Worm (Caenorhabditis elegans): ENCODE measurements around the gene msp-65.
A peak's percentile ranks its signal among the peaks of the same experiment; 100 is the strongest.
"Not testable (repeated sequence)": the region's sequence is repeated elsewhere in the genome, so short reads cannot be mapped to it uniquely, and the experiment has no call there.

msp-65 gene

ce11 chrIV:5313011-5313410 is 3.3 kb upstream of the msp-65 start, which contains the start of the genes msp-59 and ZK354.2:
Gene msp-59, minus strand, starts transcription at chrIV:5313111.
Gene ZK354.2, plus strand, starts transcription at chrIV:5313405.
- TF ChIP-seq hmg-1.1 (GFP tag; IDR thresholded peaks at IDR 0.05); nhr-10 (tag; optimal IDR thresholded peaks at IDR 0.05); skn-1 (tag; optimal IDR thresholded peaks at IDR 0.05): not testable (repeated sequence)

ce11 chrIV:5317106-5317505 is 783 bp downstream of the msp-65 start:
- no peak for TF ChIP-seq cey-2 (tag; optimal IDR thresholded peaks at IDR 0.05; ENCODE audit: borderline replicate concordance, insufficient read depth)
- TF ChIP-seq arid-1 (GFP tag; conservative IDR thresholded peaks at IDR 0.05) = 0 out of 2 replicates have a peak, but pooled peaks have one; percentile 18
- TF ChIP-seq nhr-25 (tag; optimal IDR thresholded peaks at IDR 0.05; ENCODE audit: borderline replicate concordance, insufficient read depth) = peak; percentile 22
- peak; percentile 25; the same call in 1 of the 2 replicates for TF ChIP-seq nhr-42 (GFP tag; IDR thresholded peaks at IDR 0.05)
- no peak for TF ChIP-seq gei-8 (GFP tag; optimal IDR thresholded peaks at IDR 0.05)
- peak; percentile 99 for TF ChIP-seq snpc-1.2 (GFP tag; IDR thresholded peaks at IDR 0.05)
- no peak for TF ChIP-seq F10B5.3 (tag; optimal IDR thresholded peaks at IDR 0.05)
- TF ChIP-seq ceh-62 (tag; optimal IDR thresholded peaks at IDR 0.05) = no peak
- TF ChIP-seq T26A8.4 (GFP tag; IDR thresholded peaks at IDR 0.05) = peak; percentile 80
- peak; percentile 69 for TF ChIP-seq duxl-1 (tag; optimal IDR thresholded peaks at IDR 0.05; ENCODE audit: poor library complexity)
- TF ChIP-seq nhr-102 (tag; optimal IDR thresholded peaks at IDR 0.05) = peak; percentile 72
- TF ChIP-seq lin-38 (GFP tag; IDR thresholded peaks at IDR 0.05) = peak; percentile 54
- TF ChIP-seq hlh-30 (tag; optimal IDR thresholded peaks at IDR 0.05; ENCODE audit: insufficient read depth) = peak; percentile 31
- TF ChIP-seq nhr-6 (tag; optimal IDR thresholded peaks at IDR 0.05) = no peak
- TF ChIP-seq dve-1 (tag; optimal IDR thresholded peaks at IDR 0.05; ENCODE audit: insufficient read depth) = peak; percentile 70
- no peak for TF ChIP-seq daf-16 (GFP tag; optimal IDR thresholded peaks at IDR 0.05)
- peak; percentile 31 for TF ChIP-seq daf-16 (tag; optimal IDR thresholded peaks at IDR 0.05)
- TF ChIP-seq D1046.2 (GFP tag; IDR thresholded peaks at IDR 0.05) = no peak
- peak; percentile 78 for TF ChIP-seq snpc-4 (tag; optimal IDR thresholded peaks at IDR 0.05)
- no peak for TF ChIP-seq tag-97 (GFP tag; IDR thresholded peaks at IDR 0.05)
- peak; percentile 53 for TF ChIP-seq F49E8.2 (tag; optimal IDR thresholded peaks at IDR 0.05; ENCODE audit: borderline replicate concordance)

- TF ChIP-seq ceh-62 (tag; optimal IDR thresholded peaks at IDR 0.05) = no peak
- no peak for TF ChIP-seq Y5F2A.4 (GFP tag; optimal IDR thresholded peaks at IDR 0.05)
- TF ChIP-seq attf-4 (tag; optimal IDR thresholded peaks at IDR 0.05) = no peak
- no peak for TF ChIP-seq mes-2 (tag; optimal IDR thresholded peaks at IDR 0.05; ENCODE audit: poor library complexity, severe bottlenecking)
- TF ChIP-seq ztf-7 (tag; optimal IDR thresholded peaks at IDR 0.05) = no peak
- TF ChIP-seq aly-2 (tag; optimal IDR thresholded peaks at IDR 0.05) = no peak
- TF ChIP-seq ceh-20 (GFP tag; IDR thresholded peaks at IDR 0.05) = no peak
- TF ChIP-seq lin-29 (GFP tag; IDR thresholded peaks at IDR 0.05) = no peak
- TF ChIP-seq aha-1 (tag) = peak; percentile 61
- no peak for TF ChIP-seq rbr-2 (tag; optimal IDR thresholded peaks at IDR 0.05)
- no peak for TF ChIP-seq daf-16 (GFP tag; optimal IDR thresholded peaks at IDR 0.05)
- TF ChIP-seq daf-16 (tag; optimal IDR thresholded peaks at IDR 0.05) = peak; percentile 5
- TF ChIP-seq daf-12 (tag; optimal IDR thresholded peaks at IDR 0.05) = no peak
- no peak for TF ChIP-seq lin-13 (GFP tag; optimal IDR thresholded peaks at IDR 0.05)
- TF ChIP-seq spr-1 (tag; optimal IDR thresholded peaks at IDR 0.05) = no peak
- no peak for TF ChIP-seq tra-1 (GFP tag; IDR thresholded peaks at IDR 0.05)
- no peak for TF ChIP-seq nhr-237 (tag; optimal IDR thresholded peaks at IDR 0.05)
- no peak for TF ChIP-seq snpc-4 (tag; optimal IDR thresholded peaks at IDR 0.05)
- TF ChIP-seq nhr-28 (tag; optimal IDR thresholded peaks at IDR 0.05) = peak; percentile 86
- no peak for TF ChIP-seq lim-7 (GFP tag; IDR thresholded peaks at IDR 0.05)
- TF ChIP-seq F10B5.3 (tag; optimal IDR thresholded peaks at IDR 0.05) = no peak
- no peak for TF ChIP-seq duxl-1 (tag; optimal IDR thresholded peaks at IDR 0.05; ENCODE audit: poor library complexity)
- peak; percentile 51 for TF ChIP-seq pqm-1 (tag; optimal IDR thresholded peaks at IDR 0.05)
- no peak for TF ChIP-seq php-3 (GFP tag; IDR thresholded peaks at IDR 0.05)
- TF ChIP-seq daf-8 (GFP tag; IDR thresholded peaks at IDR 0.05) = no peak
- TF ChIP-seq nhr-41 (GFP tag; IDR thresholded peaks at IDR 0.05) = no peak
- no peak for TF ChIP-seq unc-39 (tag; optimal IDR thresholded peaks at IDR 0.05)
These were observed 2.5 kb downstream of the msp-65 start, which contains the start of gene slc-46A for ce11 chrIV:5318835-5319303. Gene slc-46A, plus strand, starts transcription at chrIV:5319253.

Measured in whole organism, L4 larva.